Fruit fly (Drosophila melanogaster): ENCODE measurements around the gene PAPLA1.

DNA sequence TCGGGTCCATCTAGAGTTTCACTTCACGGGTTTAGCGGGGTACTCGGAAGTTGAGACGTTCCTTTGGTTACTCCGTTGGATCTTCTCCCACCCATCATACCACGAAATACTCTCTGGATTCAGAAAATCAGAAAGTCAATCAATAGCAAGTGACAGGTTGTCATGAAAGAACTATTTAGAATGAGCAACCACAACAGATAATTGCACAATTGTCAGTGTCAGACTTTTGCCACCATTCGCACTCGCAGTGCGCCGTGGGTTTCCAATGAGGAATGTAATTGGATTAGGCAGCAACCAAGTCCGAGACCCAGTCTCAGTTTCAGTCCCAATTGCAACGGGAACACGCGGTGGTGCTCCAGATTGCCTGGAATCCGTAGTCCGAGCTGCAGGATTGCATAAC lies 46.4 kb upstream of the PAPLA1 start, which contains the start of gene CG8419:
- TF ChIP-seq h (optimal IDR thresholded peaks at IDR 0.05) (no peak), Sin3A (optimal IDR thresholded peaks at IDR 0.05) (no peak), insv (optimal IDR thresholded peaks at IDR 0.05) (no peak), ttk (optimal IDR thresholded peaks at IDR 0.05) (no peak), psq (optimal IDR thresholded peaks at IDR 0.05) (no peak)

Measured in Kc167 (cell line).